Fruit fly (Drosophila melanogaster) whole organism, embryonic: ENCODE results near the gene CG4972.

ENCODE experiments used
- Antp ChIP-seq: fragments of 200-800 bp; sonication (Bioruptor generic); optimal IDR thresholded peaks from 3 replicates; lab custom pipeline; 2016; ENCODE audit warnings: missing biosample characterization, missing genetic modification characterization
- BtbVII ChIP-seq: fragments of 200-800 bp; sonication (Bioruptor generic); optimal IDR thresholded peaks from 3 replicates; lab custom pipeline; 2017; ENCODE audit warnings: missing biosample characterization, mild to moderate bottlenecking, missing genetic modification characterization
- CG10147 ChIP-seq: fragments of 200-800 bp; sonication (Bioruptor generic); optimal IDR thresholded peaks from 2 replicates; lab custom pipeline; 2019; ENCODE audit warnings: missing biosample characterization, mild to moderate bottlenecking, missing genetic modification characterization, moderate library complexity
- CG11085 ChIP-seq: fragments of 200-800 bp; sonication (Bioruptor generic); IDR thresholded peaks from 2 replicates; pipeline ENCODE4 v1.3.6; 2022; ENCODE audit warnings: missing biosample characterization, missing genetic modification characterization
- CG11456 ChIP-seq: fragments of 200-800 bp; sonication (Bioruptor generic); IDR thresholded peaks from 3 replicates; pipeline ENCODE4 v1.3.6; 2022; ENCODE audit warnings: missing biosample characterization, missing genetic modification characterization
- CG12155 ChIP-seq: fragments of 200-800 bp; sonication (Bioruptor generic); optimal IDR thresholded peaks from 3 replicates; lab custom pipeline; 2016; ENCODE audit warnings: missing biosample characterization, missing genetic modification characterization
- CG15696 ChIP-seq: fragments of 200-800 bp; sonication (Bioruptor generic); optimal IDR thresholded peaks from 2 replicates; lab custom pipeline; 2019; ENCODE audit warnings: missing biosample characterization, mild to moderate bottlenecking, missing genetic modification characterization, moderate library complexity
- CG1603 ChIP-seq: fragments of 200-800 bp; sonication (Bioruptor generic); optimal IDR thresholded peaks from 2 replicates; lab custom pipeline; 2019; ENCODE audit warnings: missing biosample characterization, mild to moderate bottlenecking, missing genetic modification characterization, moderate library complexity
- CG16813 ChIP-seq: fragments of 200-800 bp; sonication (Bioruptor generic); IDR thresholded peaks from 3 replicates; pipeline ENCODE4 v1.3.6; 2022; ENCODE audit warnings: missing biosample characterization, missing genetic modification characterization; ENCODE audit not compliant: partially characterized antibody
- CG2875 ChIP-seq: fragments of 200-800 bp; sonication (Bioruptor generic); optimal IDR thresholded peaks from 2 replicates; lab custom pipeline; 2017; ENCODE audit warnings: missing biosample characterization, mild to moderate bottlenecking, missing genetic modification characterization, missing genetic modification reagents
- CG31224 ChIP-seq: fragments of 200-800 bp; sonication (Bioruptor generic); IDR thresholded peaks from 2 replicates; pipeline ENCODE4 v1.3.6; 2022; ENCODE audit warnings: missing biosample characterization, missing genetic modification characterization
- CG34224 ChIP-seq: fragments of 200-800 bp; sonication (Bioruptor generic); IDR thresholded peaks from 3 replicates; pipeline ENCODE4 v1.3.6; 2022; ENCODE audit warnings: missing biosample characterization, missing genetic modification characterization; ENCODE audit not compliant: partially characterized antibody
- CG5180 ChIP-seq: fragments of 200-800 bp; sonication (Bioruptor generic); optimal IDR thresholded peaks from 3 replicates; lab custom pipeline; 2017; ENCODE audit warnings: missing biosample characterization, missing genetic modification characterization, mild to moderate bottlenecking, moderate library complexity, missing genetic modification reagents
- CG9609 ChIP-seq: fragments of 200-800 bp; sonication (Bioruptor generic); optimal IDR thresholded peaks from 3 replicates; lab custom pipeline; 2016; ENCODE audit warnings: missing biosample characterization, missing genetic modification characterization
- CG9797 ChIP-seq: fragments of 200-800 bp; sonication (Bioruptor generic); optimal IDR thresholded peaks from 3 replicates; lab custom pipeline; 2018; ENCODE audit warnings: missing biosample characterization, mild to moderate bottlenecking, missing genetic modification characterization
- CHES-1-like ChIP-seq: fragments of 200-800 bp; sonication (Bioruptor generic); optimal IDR thresholded peaks from 2 replicates; lab custom pipeline; 2016; ENCODE audit warnings: missing biosample characterization, missing genetic modification characterization
- CrebB ChIP-seq: fragments of 200-800 bp; sonication (Bioruptor generic); optimal IDR thresholded peaks from 3 replicates; lab custom pipeline; 2018; ENCODE audit warnings: missing biosample characterization, mild to moderate bottlenecking, missing genetic modification characterization
- Doc2 ChIP-seq: fragments of 200-800 bp; sonication (Bioruptor generic); IDR thresholded peaks from 2 replicates; pipeline ENCODE4 v1.3.6; 2022; ENCODE audit warnings: missing biosample characterization, missing genetic modification characterization
- Fer3 ChIP-seq: fragments of 200-800 bp; sonication (Bioruptor generic); optimal IDR thresholded peaks from 2 replicates; lab custom pipeline; 2018; ENCODE audit warnings: missing biosample characterization, mild to moderate bottlenecking, missing genetic modification characterization, moderate library complexity
- HLH4C ChIP-seq: fragments of 200-800 bp; sonication (Bioruptor generic); IDR thresholded peaks from 3 replicates; pipeline ENCODE4 v1.3.6; 2022; ENCODE audit warnings: missing biosample characterization, missing genetic modification characterization; ENCODE audit not compliant: partially characterized antibody
- Mrtf ChIP-seq: fragments of 200-800 bp; sonication (Bioruptor generic); IDR thresholded peaks from 3 replicates; pipeline ENCODE4 v1.3.6; 2022; ENCODE audit warnings: missing biosample characterization, missing genetic modification characterization
- NC2β ChIP-seq: fragments of 200-800 bp; sonication (Bioruptor generic); optimal IDR thresholded peaks from 2 replicates; lab custom pipeline; 2016; ENCODE audit warnings: missing biosample characterization, missing genetic modification characterization
- Nf-YB ChIP-seq: fragments of 200-800 bp; sonication (Bioruptor generic); optimal IDR thresholded peaks from 3 replicates; lab custom pipeline; 2019; ENCODE audit warnings: missing biosample characterization, mild to moderate bottlenecking, missing genetic modification characterization, moderate library complexity
- Nf-YC ChIP-seq: fragments of 200-800 bp; optimal IDR thresholded peaks from 3 replicates; lab custom pipeline; 2019; ENCODE audit warnings: missing biosample characterization, mild to moderate bottlenecking, missing genetic modification characterization, moderate library complexity
- Pdp1 ChIP-seq, 2 experiments: fragments of 200-800 bp; sonication (Bioruptor generic); optimal IDR thresholded peaks; 3 replicates each; lab custom pipeline; 2016; ENCODE audit warnings: missing biosample characterization in 2 of 2, missing genetic modification characterization in 2 of 2, mild to moderate bottlenecking in 1 of 2, moderate library complexity in 1 of 2
- Ravus ChIP-seq: fragments of 200-800 bp; sonication (Bioruptor generic); IDR thresholded peaks from 2 replicates; pipeline ENCODE4 v1.3.6; 2022; ENCODE audit warnings: missing biosample characterization, missing genetic modification characterization
- Sin3A ChIP-seq: fragments of >200 bp; optimal IDR thresholded peaks from 2 replicates; lab custom pipeline; 2018
- Sox100B ChIP-seq: fragments of 200-800 bp; sonication (Bioruptor generic); optimal IDR thresholded peaks from 3 replicates; lab custom pipeline; 2018; ENCODE audit warnings: missing biosample characterization, mild to moderate bottlenecking, missing genetic modification characterization
- Tbp ChIP-seq: fragments of >200 bp; optimal IDR thresholded peaks from 2 replicates; lab custom pipeline; 2018; ENCODE audit warnings: missing biosample characterization, missing genetic modification characterization
- ap ChIP-seq: fragments of 200-800 bp; sonication (Bioruptor generic); IDR thresholded peaks from 2 replicates; pipeline ENCODE4 v1.3.6; 2022; ENCODE audit warnings: missing biosample characterization, missing genetic modification characterization
- ash1 ChIP-seq: fragments of 200-800 bp; sonication (Bioruptor generic); optimal IDR thresholded peaks from 2 replicates; lab custom pipeline; 2018; ENCODE audit warnings: missing biosample characterization, mild to moderate bottlenecking, missing genetic modification characterization
- bigmax ChIP-seq: fragments of 200-800 bp; sonication (Bioruptor generic); optimal IDR thresholded peaks from 2 replicates; lab custom pipeline; 2018; ENCODE audit warnings: missing biosample characterization, mild to moderate bottlenecking, missing genetic modification characterization
- btn ChIP-seq: fragments of 200-800 bp; sonication (Bioruptor generic); optimal IDR thresholded peaks from 2 replicates; lab custom pipeline; 2016; ENCODE audit warnings: missing biosample characterization, missing genetic modification characterization
- ems ChIP-seq: fragments of 200-800 bp; sonication (Bioruptor generic); optimal IDR thresholded peaks from 3 replicates; lab custom pipeline; 2016; ENCODE audit warnings: missing biosample characterization, missing genetic modification characterization
- eve ChIP-seq, 2 experiments: fragments of >200 bp; optimal IDR thresholded peaks; 2 replicates each; lab custom pipeline; 2017; ENCODE audit warnings: missing biosample characterization in 2 of 2, missing genetic modification characterization in 2 of 2
- fd102C ChIP-seq: fragments of 200-800 bp; sonication (Bioruptor generic); optimal IDR thresholded peaks from 2 replicates; lab custom pipeline; 2018; ENCODE audit warnings: missing biosample characterization, mild to moderate bottlenecking, missing genetic modification characterization, moderate library complexity
- hbn ChIP-seq: fragments of 200-800 bp; sonication (Bioruptor generic); IDR thresholded peaks from 2 replicates; pipeline ENCODE4 v1.3.6; 2022; ENCODE audit warnings: missing biosample characterization, missing genetic modification characterization; ENCODE audit not compliant: partially characterized antibody
- hth ChIP-seq: fragments of >200 bp; optimal IDR thresholded peaks from 2 replicates; lab custom pipeline; 2017; ENCODE audit warnings: inconsistent platforms
- ind ChIP-seq: fragments of 200-800 bp; sonication (Bioruptor generic); optimal IDR thresholded peaks from 3 replicates; lab custom pipeline; 2016; ENCODE audit warnings: missing biosample characterization, missing genetic modification characterization
- ken ChIP-seq: fragments of 200-800 bp; sonication (Bioruptor generic); IDR thresholded peaks from 3 replicates; pipeline ENCODE4 v1.3.6; 2022; ENCODE audit warnings: missing biosample characterization, missing genetic modification characterization
- org-1 ChIP-seq: fragments of 200-800 bp; sonication (Bioruptor generic); optimal IDR thresholded peaks from 2 replicates; lab custom pipeline; 2017; ENCODE audit warnings: missing biosample characterization, missing genetic modification characterization
- repo ChIP-seq: fragments of 200-800 bp; sonication (Bioruptor generic); optimal IDR thresholded peaks from 2 replicates; lab custom pipeline; 2016; ENCODE audit warnings: missing biosample characterization, missing genetic modification characterization
- row ChIP-seq: fragments of 200-800 bp; sonication (Bioruptor generic); IDR thresholded peaks from 3 replicates; pipeline ENCODE4 v1.3.6; 2022; ENCODE audit warnings: missing biosample characterization, missing genetic modification characterization
- schlank ChIP-seq: fragments of 200-800 bp; sonication (Bioruptor generic); optimal IDR thresholded peaks from 2 replicates; lab custom pipeline; 2018; ENCODE audit warnings: missing biosample characterization, mild to moderate bottlenecking, missing genetic modification characterization
- sens-2 ChIP-seq: fragments of 200-800 bp; sonication (Bioruptor generic); IDR thresholded peaks from 2 replicates; pipeline ENCODE4 v1.3.6; 2022; ENCODE audit warnings: missing biosample characterization, missing genetic modification characterization
- sim ChIP-seq: fragments of 200-800 bp; sonication (Bioruptor generic); IDR thresholded peaks from 2 replicates; pipeline ENCODE4 v1.3.6; 2022; ENCODE audit warnings: missing biosample characterization, missing genetic modification characterization
- slp2 ChIP-seq: fragments of 200-800 bp; sonication (Bioruptor generic); optimal IDR thresholded peaks from 2 replicates; lab custom pipeline; 2016; ENCODE audit warnings: missing biosample characterization, missing genetic modification characterization
- stc ChIP-seq: fragments of 200-800 bp; sonication (Bioruptor generic); IDR thresholded peaks from 2 replicates; pipeline ENCODE4 v1.3.6; 2022; ENCODE audit warnings: missing biosample characterization, missing genetic modification characterization
- twi ChIP-seq: fragments of 200-800 bp; optimal IDR thresholded peaks from 2 replicates; lab custom pipeline; 2019; ENCODE audit warnings: missing biosample characterization, mild to moderate bottlenecking, missing genetic modification characterization, moderate library complexity
- tx ChIP-seq: fragments of 200-800 bp; sonication (Bioruptor generic); optimal IDR thresholded peaks from 2 replicates; lab custom pipeline; 2016; ENCODE audit warnings: missing biosample characterization, missing genetic modification characterization
- vnd ChIP-seq: fragments of 200-800 bp; sonication (Bioruptor generic); IDR thresholded peaks from 3 replicates; pipeline ENCODE4 v1.3.6; 2022; ENCODE audit warnings: missing biosample characterization, missing genetic modification characterization; ENCODE audit not compliant: partially characterized antibody
- z ChIP-seq: fragments of 200-800 bp; sonication (Bioruptor generic); IDR thresholded peaks from 3 replicates; pipeline ENCODE4 v1.3.6; 2022; ENCODE audit warnings: missing biosample characterization, missing genetic modification characterization

CG4972 gene

dm6 chr2L:10339212-10339721 is 24.7 kb downstream of the CG4972 start, which contains the start of gene SamDC (continued):
- TF ChIP-seq Nf-YB (GFP tag; lab: Kevin White, UChicago) (peak; percentile 4), Ravus (no peak), CG9797 (GFP tag; lab: Kevin White, UChicago) (peak; percentile 44), Antp (peak; percentile 43), ap (no peak), Fer3 (tag; lab: Kevin White, UChicago) (peak; percentile 34), CG12155 (GFP tag; lab: Kevin White, UChicago) (peak; percentile 27), tx (no peak), Pdp1 (GFP tag; optimal IDR thresholded peaks at IDR 0.05; lab: Kevin White, UChicago) (peak; percentile 2 to 82), Sin3A (lab: Kevin White, UChicago) (peak; percentile 10), CG11456 (GFP tag; lab: Robert Waterston, UW) (no peak), CG15696 (peak; percentile 23), sens-2 (GFP tag; lab: Robert Waterston, UW) (no peak), row (GFP tag; lab: Robert Waterston, UW) (peak; percentile 90), ash1 (GFP tag; lab: Kevin White, UChicago) (peak; percentile 16), CG11085 (GFP tag; lab: Robert Waterston, UW) (no peak), ken (GFP tag; lab: Robert Waterston, UW) (no peak), fd102C (GFP tag; lab: Kevin White, UChicago) (no peak), CrebB (peak; percentile 18), ind (GFP tag; lab: Kevin White, UChicago) (peak; percentile 25), NC2β (GFP tag; lab: Kevin White, UChicago) (no peak), BtbVII (GFP tag; lab: Kevin White, UChicago) (peak; percentile 36), org-1 (GFP tag; lab: Kevin White, UChicago) (no peak), hbn (GFP tag; lab: Robert Waterston, UW) (peak; percentile 54), Nf-YC (no peak), CG10147 (GFP tag; lab: Kevin White, UChicago) (no peak), slp2 (GFP tag; lab: Kevin White, UChicago) (no peak), CHES-1-like (GFP tag; lab: Kevin White, UChicago) (no peak), eve (GFP tag; optimal IDR thresholded peaks at IDR 0.05; lab: Kevin White, UChicago) (peak in 1 of 2 experiments; percentile 7), ems (GFP tag; lab: Kevin White, UChicago) (peak; percentile 8), Doc2 (GFP tag; lab: Robert Waterston, UW) (no peak), CG2875 (GFP tag; lab: Kevin White, UChicago) (no peak), Sox100B (GFP tag; lab: Kevin White, UChicago) (peak; percentile 17), CG1603 (tag; lab: Kevin White, UChicago) (peak; percentile 79), bigmax (peak; percentile 46), Tbp (GFP tag; lab: Kevin White, UChicago) (no peak), twi (tag; lab: Kevin White, UChicago) (peak; percentile 17), repo (GFP tag; lab: Kevin White, UChicago) (no peak), CG31224 (GFP tag; lab: Robert Waterston, UW) (no peak), Mrtf (no peak), CG9609 (GFP tag; lab: Kevin White, UChicago) (no peak), hth (lab: Kevin White, UChicago) (no peak), CG5180 (GFP tag; lab: Kevin White, UChicago) (peak; percentile 59), CG16813 (GFP tag; lab: Robert Waterston, UW) (peak; percentile 81), schlank (tag; lab: Kevin White, UChicago) (peak; percentile 35), btn (GFP tag; lab: Kevin White, UChicago) (no peak), vnd (GFP tag; lab: Robert Waterston, UW) (peak; percentile 59; the same call in 2 of the 3 replicates), HLH4C (GFP tag; lab: Robert Waterston, UW) (peak; percentile 76), CG34224 (GFP tag; lab: Robert Waterston, UW) (peak; percentile 79), z (GFP tag; lab: Robert Waterston, UW) (no peak), sim (GFP tag; lab: Robert Waterston, UW) (no peak), stc (GFP tag; lab: Robert Waterston, UW) (peak; percentile 64; the same call in 1 of the 2 replicates)
